Worm (Caenorhabditis elegans) whole organism, late embryonic: ENCODE measurements around the gene fbxa-26.
A peak's percentile ranks its signal among the peaks of the same experiment; 100 is the strongest.

Source experiments
- C08G9.2 ChIP-seq: sonication (generic microtip); optimal IDR thresholded peaks from 2 replicates; lab custom pipeline; 2016; ENCODE audit warnings: mild to moderate bottlenecking, missing genetic modification characterization, moderate library complexity, missing compliant biosample characterization
- C38D4.7 ChIP-seq: fragments of 200-800 bp; sonication (Bioruptor generic); optimal IDR thresholded peaks from 2 replicates; lab custom pipeline; 2018; ENCODE audit warnings: mild to moderate bottlenecking, missing genetic modification characterization, moderate library complexity, missing compliant biosample characterization
- K02D7.2 ChIP-seq: sonication (generic microtip); optimal IDR thresholded peaks from 2 replicates; lab custom pipeline; 2017; ENCODE audit warnings: mild to moderate bottlenecking, missing genetic modification characterization, missing compliant biosample characterization
- K09A11.1 ChIP-seq: sonication (generic microtip); optimal IDR thresholded peaks from 2 replicates; lab custom pipeline; 2017; ENCODE audit warnings: antibody characterized with exemption, mild to moderate bottlenecking, missing genetic modification characterization, missing compliant biosample characterization; ENCODE audit not compliant: insufficient read depth
- T23F11.4 ChIP-seq: fragments of 200-800 bp; sonication (Bioruptor generic); optimal IDR thresholded peaks from 2 replicates; lab custom pipeline; 2018; ENCODE audit warnings: mild to moderate bottlenecking, missing genetic modification characterization, missing compliant biosample characterization
- ama-1 ChIP-seq: fragments of 150-350 bp; optimal IDR thresholded peaks from 2 replicates; lab custom pipeline; 2014
- ceh-14 ChIP-seq: sonication (generic microtip); optimal IDR thresholded peaks from 2 replicates; lab custom pipeline; 2016; ENCODE audit warnings: missing genotype, missing genetic modification characterization, missing compliant biosample characterization
- ceh-19 ChIP-seq: fragments of 200-800 bp; sonication (Bioruptor generic); optimal IDR thresholded peaks from 2 replicates; lab custom pipeline; 2018; ENCODE audit warnings: mild to moderate bottlenecking, missing genetic modification characterization, missing compliant biosample characterization
- ceh-2 ChIP-seq: sonication (generic microtip); optimal IDR thresholded peaks from 2 replicates; lab custom pipeline; 2016; ENCODE audit warnings: missing genotype, missing genetic modification characterization, missing compliant biosample characterization
- ceh-31 ChIP-seq: sonication (generic microtip); optimal IDR thresholded peaks from 2 replicates; lab custom pipeline; 2016; ENCODE audit warnings: missing genetic modification characterization, missing compliant biosample characterization
- ceh-34 ChIP-seq: sonication (generic microtip); optimal IDR thresholded peaks from 2 replicates; lab custom pipeline; 2016; ENCODE audit warnings: mild to moderate bottlenecking, missing genetic modification characterization, missing compliant biosample characterization
- ceh-45 ChIP-seq: fragments of 200-800 bp; sonication (Bioruptor generic); IDR thresholded peaks from 2 replicates; pipeline ENCODE4 v1.3.6; 2022; ENCODE audit warnings: missing genetic modification reagents, missing genetic modification characterization, missing compliant biosample characterization
- ceh-48 ChIP-seq: sonication (generic microtip); optimal IDR thresholded peaks from 2 replicates; lab custom pipeline; 2016; ENCODE audit warnings: missing genetic modification characterization, inconsistent platforms, missing compliant biosample characterization
- ceh-9 ChIP-seq: sonication (generic microtip); optimal IDR thresholded peaks from 2 replicates; lab custom pipeline; 2016; ENCODE audit warnings: mild to moderate bottlenecking, missing genetic modification characterization, inconsistent platforms, missing compliant biosample characterization
- che-1 ChIP-seq: sonication (generic microtip); optimal IDR thresholded peaks from 2 replicates; lab custom pipeline; 2016; ENCODE audit warnings: mild to moderate bottlenecking, missing genetic modification characterization, missing compliant biosample characterization
- dmd-4 ChIP-seq: sonication (generic microtip); optimal IDR thresholded peaks from 2 replicates; lab custom pipeline; 2016; ENCODE audit warnings: borderline replicate concordance, missing genetic modification characterization, missing compliant biosample characterization
- elt-2 ChIP-seq: sonication (generic microtip); optimal IDR thresholded peaks from 2 replicates; lab custom pipeline; 2016; ENCODE audit warnings: missing genetic modification reagents, missing genetic modification characterization, missing compliant biosample characterization
- fax-1 ChIP-seq: sonication (generic microtip); optimal IDR thresholded peaks from 2 replicates; lab custom pipeline; 2016; ENCODE audit warnings: missing genotype, missing genetic modification characterization, missing compliant biosample characterization
- fkh-6 ChIP-seq: sonication (generic microtip); optimal IDR thresholded peaks from 2 replicates; lab custom pipeline; 2016; ENCODE audit warnings: missing genetic modification characterization, missing compliant biosample characterization
- lim-6 ChIP-seq: sonication (generic microtip); optimal IDR thresholded peaks from 2 replicates; lab custom pipeline; 2016; ENCODE audit warnings: missing genetic modification characterization, missing compliant biosample characterization
- madf-2 ChIP-seq: sonication (generic microtip); optimal IDR thresholded peaks from 2 replicates; lab custom pipeline; 2017; ENCODE audit warnings: missing genetic modification characterization, missing compliant biosample characterization
- nfya-1 ChIP-seq: sonication (generic microtip); optimal IDR thresholded peaks from 2 replicates; lab custom pipeline; 2017; ENCODE audit warnings: missing genetic modification characterization, mild to moderate bottlenecking, missing compliant biosample characterization, antibody characterized with exemption, moderate library complexity
- npax-4 ChIP-seq: sonication (generic microtip); optimal IDR thresholded peaks from 2 replicates; lab custom pipeline; 2016; ENCODE audit warnings: missing genetic modification characterization, missing compliant biosample characterization
- pag-3 ChIP-seq: sonication (generic microtip); optimal IDR thresholded peaks from 2 replicates; lab custom pipeline; 2016; ENCODE audit warnings: missing compliant biosample characterization, missing genetic modification characterization, borderline replicate concordance
- pat-9 ChIP-seq: fragments of 200-800 bp; sonication (Bioruptor generic); optimal IDR thresholded peaks from 2 replicates; lab custom pipeline; 2018; ENCODE audit warnings: mild to moderate bottlenecking, missing genetic modification characterization, moderate library complexity, missing compliant biosample characterization
- pax-1 ChIP-seq: fragments of 150-350 bp; optimal IDR thresholded peaks from 2 replicates; lab custom pipeline; 2014; ENCODE audit warnings: missing biosample characterization, missing genetic modification characterization
- pha-4 ChIP-seq: fragments of 150-350 bp; optimal IDR thresholded peaks from 2 replicates; lab custom pipeline; 2018; ENCODE audit warnings: missing biosample characterization, missing genetic modification reagents, missing genetic modification characterization
- pros-1 ChIP-seq: fragments of 150-350 bp; optimal IDR thresholded peaks from 2 replicates; lab custom pipeline; 2014; ENCODE audit warnings: missing biosample characterization, missing genetic modification reagents, missing genetic modification characterization
- sdc-2 ChIP-seq: sonication (generic microtip); optimal IDR thresholded peaks from 2 replicates; lab custom pipeline; 2016; ENCODE audit warnings: missing genotype, missing genetic modification characterization, missing compliant biosample characterization
- sox-2 ChIP-seq: fragments of 200-800 bp; sonication (Bioruptor generic); IDR thresholded peaks from 2 replicates; pipeline ENCODE4 v1.3.6; 2022; ENCODE audit warnings: missing genetic modification reagents, missing genetic modification characterization, missing compliant biosample characterization
- sox-4 ChIP-seq: sonication (generic microtip); optimal IDR thresholded peaks from 2 replicates; lab custom pipeline; 2017; ENCODE audit warnings: mild to moderate bottlenecking, missing genetic modification characterization, inconsistent platforms, missing compliant biosample characterization
- tbx-2 ChIP-seq: sonication (generic microtip); optimal IDR thresholded peaks from 2 replicates; lab custom pipeline; 2016; ENCODE audit warnings: missing genetic modification characterization, missing compliant biosample characterization
- unc-86 ChIP-seq: sonication (generic microtip); optimal IDR thresholded peaks from 2 replicates; lab custom pipeline; 2016; ENCODE audit warnings: missing genetic modification characterization, missing compliant biosample characterization

Gene fbxa-26

ce11 chrIII:1323555-1323954 is 18.8 kb downstream of the fbxa-26 start:
- TF ChIP-seq sdc-2 (tag; lab: Kevin White, UChicago) (no peak), elt-2 (tag; lab: Kevin White, UChicago) (peak; percentile 91)
- TF ChIP-seq, all 69 proteins: peak for 1

ce11 chrIII:1321561-1321960 is 20.8 kb downstream of the fbxa-26 start, which contains the start of gene fbxa-15:
Gene fbxa-15, minus strand, starts transcription at chrIII:1321661.
- no peak for TF ChIP-seq T23F11.4 (GFP tag; lab: Kevin White, UChicago)
- no peak for TF ChIP-seq pax-1 (tag; lab: Kevin White, UChicago)
- TF ChIP-seq ama-1 (lab: Kevin White, UChicago) = no peak

ce11 chrIII:1315038-1315437 is 27.3 kb downstream of the fbxa-26 start, which contains the start of the genes fbxa-80 and fbxa-19:
Gene fbxa-80, minus strand, starts transcription at chrIII:1315210.
Gene fbxa-19, plus strand, starts transcription at chrIII:1315401.
- TF ChIP-seq ama-1 (lab: Kevin White, UChicago) (no peak), sox-2 (GFP tag; lab: Robert Waterston, UW) (no peak), fax-1 (tag; lab: Kevin White, UChicago) (no peak), tbx-2 (tag; lab: Kevin White, UChicago) (no peak), K02D7.2 (no peak), nfya-1 (tag; lab: Kevin White, UChicago) (no peak), ceh-14 (tag; lab: Kevin White, UChicago) (no peak), unc-86 (no peak), C38D4.7 (GFP tag; lab: Kevin White, UChicago) (no peak), C08G9.2 (no peak), ceh-19 (GFP tag; lab: Kevin White, UChicago) (no peak)

- TF ChIP-seq sdc-2 (tag; lab: Kevin White, UChicago) = no peak
- no peak for TF ChIP-seq fkh-6
- TF ChIP-seq pax-1 (tag; lab: Kevin White, UChicago) = no peak
- TF ChIP-seq C08G9.2 = no peak
- no peak for TF ChIP-seq ama-1 (lab: Kevin White, UChicago)
- no peak for TF ChIP-seq ceh-2 (tag; lab: Kevin White, UChicago)
- no peak for TF ChIP-seq elt-2 (tag; lab: Kevin White, UChicago)
- TF ChIP-seq ceh-31 (tag; lab: Kevin White, UChicago) = no peak
- no peak for TF ChIP-seq pag-3 (tag; lab: Kevin White, UChicago)
- no peak for TF ChIP-seq ceh-34
Observed at ce11 chrIII:1314283-1314682, 28.0 kb downstream of the fbxa-26 start.

ce11 chrIII:1311367-1311766 is 31.0 kb downstream of the fbxa-26 start:
- no peak for TF ChIP-seq ceh-9 (tag; lab: Kevin White, UChicago)
- no peak for TF ChIP-seq lim-6 (tag; lab: Kevin White, UChicago)
- TF ChIP-seq sox-4 = no peak
- TF ChIP-seq pat-9 (tag; lab: Kevin White, UChicago) = no peak
- no peak for TF ChIP-seq pha-4 (tag; lab: Kevin White, UChicago)
- TF ChIP-seq madf-2 = no peak
- TF ChIP-seq dmd-4 (tag; lab: Kevin White, UChicago) = no peak
- no peak for TF ChIP-seq fax-1 (tag; lab: Kevin White, UChicago)
- no peak for TF ChIP-seq ama-1 (lab: Kevin White, UChicago)
- TF ChIP-seq sdc-2 (tag; lab: Kevin White, UChicago) = no peak
- no peak for TF ChIP-seq npax-4
- TF ChIP-seq fkh-6 = no peak
- TF ChIP-seq K09A11.1 (tag; lab: Kevin White, UChicago) = no peak
- TF ChIP-seq ceh-45 = no peak
- TF ChIP-seq ceh-31 (tag; lab: Kevin White, UChicago) = no peak
- no peak for TF ChIP-seq ceh-48 (tag; lab: Kevin White, UChicago)
- no peak for TF ChIP-seq che-1
- TF ChIP-seq sox-2 (GFP tag; lab: Robert Waterston, UW) = no peak
- TF ChIP-seq pros-1 (tag; lab: Kevin White, UChicago) = no peak
- TF ChIP-seq C08G9.2 = no peak
- TF ChIP-seq, all 69 proteins: peak for 0
